Fruit fly (Drosophila melanogaster) whole organism, pupa: ENCODE data around the gene CG2983.

ENCODE experiments used
- CG10348 ChIP-seq: fragments of 200-800 bp; sonication (Bioruptor generic); IDR thresholded peaks from 2 replicates; pipeline ENCODE4 v1.3.6; 2022; ENCODE audit warnings: missing biosample characterization, missing genetic modification characterization
- CG12605 ChIP-seq: fragments of 200-800 bp; sonication (Bioruptor generic); IDR thresholded peaks from 2 replicates; pipeline ENCODE4 v1.3.6; 2022; ENCODE audit warnings: missing biosample characterization, missing genetic modification characterization
- CG13204 ChIP-seq: fragments of 200-800 bp; sonication (Bioruptor generic); optimal IDR thresholded peaks from 2 replicates; lab custom pipeline; 2018; ENCODE audit warnings: missing biosample characterization, mild to moderate bottlenecking, missing genetic modification characterization, moderate library complexity
- CG14655 ChIP-seq: fragments of 200-800 bp; sonication (Bioruptor generic); optimal IDR thresholded peaks from 3 replicates; lab custom pipeline; 2017; ENCODE audit warnings: mild to moderate bottlenecking, missing biosample characterization, missing genetic modification reagents, missing genetic modification characterization
- CG15710 ChIP-seq: fragments of 200-800 bp; sonication (Bioruptor generic); optimal IDR thresholded peaks from 2 replicates; lab custom pipeline; 2018; ENCODE audit warnings: missing biosample characterization, mild to moderate bottlenecking, missing genetic modification characterization, moderate library complexity
- CG17806 ChIP-seq: fragments of 200-800 bp; sonication (Bioruptor generic); optimal IDR thresholded peaks from 2 replicates; lab custom pipeline; 2018; ENCODE audit warnings: missing biosample characterization, mild to moderate bottlenecking, missing genetic modification characterization, moderate library complexity
- CG32121 ChIP-seq: fragments of 200-800 bp; sonication (Bioruptor generic); IDR thresholded peaks from 2 replicates; pipeline ENCODE4 v1.3.6; 2022; ENCODE audit warnings: missing biosample characterization, missing genetic modification characterization
- CG34367 ChIP-seq: fragments of 200-800 bp; sonication (Bioruptor generic); optimal IDR thresholded peaks from 2 replicates; lab custom pipeline; 2018; ENCODE audit warnings: missing biosample characterization, mild to moderate bottlenecking, missing genetic modification characterization
- CG4496 ChIP-seq: fragments of 200-800 bp; sonication (Bioruptor generic); IDR thresholded peaks from 3 replicates; pipeline ENCODE4 v1.3.6; 2022; ENCODE audit warnings: missing biosample characterization, missing genetic modification characterization
- CG8159 ChIP-seq: fragments of 200-800 bp; sonication (Bioruptor generic); optimal IDR thresholded peaks from 3 replicates; lab custom pipeline; 2018; ENCODE audit warnings: missing biosample characterization, mild to moderate bottlenecking, missing genetic modification characterization, moderate library complexity
- CG8301 ChIP-seq: fragments of 200-800 bp; sonication (Bioruptor generic); optimal IDR thresholded peaks from 2 replicates; lab custom pipeline; 2018; ENCODE audit warnings: missing biosample characterization, mild to moderate bottlenecking, missing genetic modification characterization
- CG9948 ChIP-seq: fragments of 200-800 bp; sonication (Bioruptor generic); optimal IDR thresholded peaks from 2 replicates; lab custom pipeline; 2018; ENCODE audit warnings: missing biosample characterization, mild to moderate bottlenecking, missing genetic modification characterization, moderate library complexity
- D1 ChIP-seq: fragments of 200-800 bp; sonication (Bioruptor generic); optimal IDR thresholded peaks from 2 replicates; lab custom pipeline; 2018; ENCODE audit warnings: missing biosample characterization, mild to moderate bottlenecking, missing genetic modification characterization, moderate library complexity
- EcR ChIP-seq: fragments of 200-800 bp; sonication (Bioruptor generic); optimal IDR thresholded peaks from 3 replicates; lab custom pipeline; 2019; ENCODE audit warnings: missing biosample characterization, missing genetic modification characterization, mild to moderate bottlenecking, moderate library complexity, missing genetic modification reagents
- Ets98B ChIP-seq: fragments of 200-800 bp; sonication (Bioruptor generic); IDR thresholded peaks from 2 replicates; pipeline ENCODE4 v1.3.6; 2022; ENCODE audit warnings: missing biosample characterization, missing genetic modification characterization
- Pif1A ChIP-seq: fragments of 200-800 bp; sonication (Bioruptor generic); optimal IDR thresholded peaks from 3 replicates; lab custom pipeline; 2016; ENCODE audit warnings: missing biosample characterization, missing genetic modification characterization
- Pif1B ChIP-seq: fragments of 200-800 bp; sonication (Bioruptor generic); optimal IDR thresholded peaks from 3 replicates; lab custom pipeline; 2016; ENCODE audit warnings: missing biosample characterization, missing genetic modification characterization
- Snoo ChIP-seq: fragments of 200-800 bp; sonication (Bioruptor generic); optimal IDR thresholded peaks from 3 replicates; lab custom pipeline; 2017; ENCODE audit warnings: missing biosample characterization, mild to moderate bottlenecking, missing genetic modification characterization, inconsistent platforms
- fd96Ca ChIP-seq: fragments of 200-800 bp; sonication (Bioruptor generic); IDR thresholded peaks from 3 replicates; pipeline ENCODE4 v1.3.6; 2022; ENCODE audit warnings: missing biosample characterization, missing genetic modification characterization
- gl ChIP-seq: fragments of 200-800 bp; sonication (Bioruptor generic); optimal IDR thresholded peaks from 2 replicates; lab custom pipeline; 2018; ENCODE audit warnings: missing biosample characterization, mild to moderate bottlenecking, missing genetic modification characterization
- rn ChIP-seq: fragments of 200-800 bp; sonication (Bioruptor generic); IDR thresholded peaks from 2 replicates; pipeline ENCODE4 v1.3.6; 2022; ENCODE audit warnings: missing biosample characterization, missing genetic modification characterization

CG2983 gene

dm6 chr2L:2861140-2861884 lies 13.9 kb downstream of the CG2983 start:
- TF ChIP-seq Pif1B (GFP tag; lab: Kevin White, UChicago) (no peak), fd96Ca (GFP tag; lab: Robert Waterston, UW) (peak; percentile 25; the same call in 1 of the 3 replicates), CG32121 (GFP tag; lab: Robert Waterston, UW) (0 out of 2 replicates have a peak, but pooled peaks have one; percentile 31), CG8301 (tag; lab: Kevin White, UChicago) (no peak), CG12605 (GFP tag; lab: Robert Waterston, UW) (no peak), EcR (peak; percentile 92), CG17806 (tag; lab: Kevin White, UChicago) (no peak)

DNA sequence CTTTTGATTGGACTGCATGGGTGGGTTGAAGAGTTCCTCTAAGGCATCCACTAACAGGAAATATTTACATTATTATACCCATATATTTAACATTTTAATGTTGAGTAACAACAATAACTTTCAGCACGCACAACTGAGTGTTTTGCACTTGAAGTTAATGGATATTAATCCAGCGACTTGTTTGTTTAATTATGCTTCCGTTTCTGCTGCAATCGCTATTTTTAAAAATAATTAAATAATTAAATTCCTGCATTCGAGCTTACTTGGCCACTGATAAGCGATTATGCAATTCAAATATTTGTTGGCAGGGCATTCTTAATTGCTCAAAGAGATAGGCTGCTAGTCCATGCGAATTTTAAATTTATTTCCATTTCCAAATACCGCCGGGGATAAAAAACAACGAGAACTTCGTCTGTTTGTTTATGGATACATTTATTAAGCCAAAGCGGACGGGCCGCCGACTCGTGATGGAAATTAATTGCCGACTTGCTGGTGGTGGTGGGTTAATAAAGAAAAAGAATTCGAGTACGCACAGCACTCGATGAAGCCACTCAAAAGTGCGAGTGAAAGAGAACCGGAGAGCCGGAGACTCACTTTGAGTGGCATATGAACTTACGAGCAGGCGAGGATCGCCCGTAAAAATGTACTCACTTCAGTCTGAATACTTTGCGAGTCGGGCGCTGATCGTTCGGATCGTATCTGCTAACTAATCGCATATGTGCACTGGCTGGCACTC lies 14.6 kb downstream of the CG2983 start:
- TF ChIP-seq CG10348 (GFP tag; lab: Robert Waterston, UW) (no peak), CG8301 (tag; lab: Kevin White, UChicago) (peak; percentile 44), EcR (peak; percentile 20), CG9948 (tag; lab: Kevin White, UChicago) (peak; percentile 19), gl (peak; percentile 41), CG15710 (tag; lab: Kevin White, UChicago) (no peak), CG32121 (GFP tag; lab: Robert Waterston, UW) (peak; percentile 58), Pif1A (GFP tag; lab: Kevin White, UChicago) (peak; percentile 45), Snoo (tag; lab: Kevin White, UChicago) (no peak), fd96Ca (GFP tag; lab: Robert Waterston, UW) (peak; percentile 75), CG12605 (GFP tag; lab: Robert Waterston, UW) (no peak; the same call in 1 of the 2 replicates), CG34367 (tag; lab: Kevin White, UChicago) (no peak), CG8159 (tag; lab: Kevin White, UChicago) (peak; percentile 21), Ets98B (GFP tag; lab: Robert Waterston, UW) (peak; percentile 58), D1 (no peak), CG13204 (GFP tag; lab: Kevin White, UChicago) (no peak), Pif1B (GFP tag; lab: Kevin White, UChicago) (peak; percentile 48), CG4496 (peak; percentile 68), rn (GFP tag; lab: Robert Waterston, UW) (no peak), CG17806 (tag; lab: Kevin White, UChicago) (peak; percentile 7), CG14655 (peak; percentile 46)

DNA sequence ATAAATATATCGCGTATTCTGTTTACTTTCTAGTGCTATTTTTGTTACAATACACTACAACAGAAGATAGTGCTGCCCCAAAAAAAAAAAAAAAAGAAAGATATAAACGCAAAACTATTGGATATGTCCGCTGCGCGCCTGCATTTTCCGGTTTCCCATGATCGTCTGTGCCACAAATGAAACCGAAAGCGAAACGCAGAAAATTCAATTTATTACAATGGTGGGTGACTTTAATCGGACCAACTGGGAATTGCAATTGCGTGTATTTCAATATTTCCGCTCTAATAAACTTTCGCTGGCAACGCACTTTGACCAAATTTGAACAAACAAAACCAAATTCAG lies 15.2 kb downstream of the CG2983 start:
- no peak for TF ChIP-seq CG8301 (tag; lab: Kevin White, UChicago)
- no peak for TF ChIP-seq CG34367 (tag; lab: Kevin White, UChicago)
- no peak for TF ChIP-seq D1
- TF ChIP-seq CG10348 (GFP tag; lab: Robert Waterston, UW), result no peak
- no peak for TF ChIP-seq CG14655

DNA sequence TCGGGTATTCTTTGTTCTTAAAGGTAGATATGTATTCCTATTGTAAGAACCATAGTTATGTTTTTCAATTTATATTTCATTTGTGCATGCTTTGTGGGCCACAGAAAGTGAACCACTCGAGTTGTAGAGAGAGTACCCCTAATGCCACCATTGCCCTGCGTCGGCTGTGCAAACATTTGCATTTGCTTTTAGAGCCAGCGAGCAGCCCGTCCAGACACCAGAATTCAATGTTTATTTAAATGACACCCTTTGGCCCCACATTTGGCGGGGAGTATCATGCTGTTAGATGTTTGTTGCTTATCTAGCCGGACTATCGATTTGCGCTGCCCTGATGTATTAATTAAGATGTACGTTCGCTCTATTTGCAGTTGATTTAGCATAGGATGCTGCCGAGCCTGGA lies 17.2 kb downstream of the CG2983 start:
- TF ChIP-seq Snoo (tag; lab: Kevin White, UChicago) (no peak), gl (no peak), CG34367 (tag; lab: Kevin White, UChicago) (no peak), EcR (no peak)

dm6 chr2L:2865560-2866309 lies 18.3 kb downstream of the CG2983 start:
- no peak for TF ChIP-seq fd96Ca (GFP tag; lab: Robert Waterston, UW)
- no peak for TF ChIP-seq CG8159 (tag; lab: Kevin White, UChicago)
- no peak for TF ChIP-seq CG17806 (tag; lab: Kevin White, UChicago)
- no peak for TF ChIP-seq CG8301 (tag; lab: Kevin White, UChicago)
- TF ChIP-seq CG15710 (tag; lab: Kevin White, UChicago), result no peak
- no peak for TF ChIP-seq rn (GFP tag; lab: Robert Waterston, UW)
- TF ChIP-seq EcR, result no peak
- no peak for TF ChIP-seq CG9948 (tag; lab: Kevin White, UChicago)

- TF ChIP-seq CG13204 (GFP tag; lab: Kevin White, UChicago), result no peak
- TF ChIP-seq rn (GFP tag; lab: Robert Waterston, UW), result no peak
- TF ChIP-seq CG12605 (GFP tag; lab: Robert Waterston, UW), result no peak
- TF ChIP-seq CG10348 (GFP tag; lab: Robert Waterston, UW), result no peak
- TF ChIP-seq CG15710 (tag; lab: Kevin White, UChicago), result no peak
- no peak for TF ChIP-seq Ets98B (GFP tag; lab: Robert Waterston, UW)
- no peak for TF ChIP-seq CG34367 (tag; lab: Kevin White, UChicago)
- TF ChIP-seq CG32121 (GFP tag; lab: Robert Waterston, UW), result no peak
- TF ChIP-seq Pif1B (GFP tag; lab: Kevin White, UChicago), result no peak
- TF ChIP-seq fd96Ca (GFP tag; lab: Robert Waterston, UW), result no peak
Observed at dm6 chr2L:2869008-2869702, 21.7 kb downstream of the CG2983 start, which contains the start of gene CG8813. CG8813 (plus strand) TSS chr2L:2869652.
